Fruit fly (Drosophila melanogaster): Measurements from ENCODE around the gene aurB.

The aurB gene

DNA sequence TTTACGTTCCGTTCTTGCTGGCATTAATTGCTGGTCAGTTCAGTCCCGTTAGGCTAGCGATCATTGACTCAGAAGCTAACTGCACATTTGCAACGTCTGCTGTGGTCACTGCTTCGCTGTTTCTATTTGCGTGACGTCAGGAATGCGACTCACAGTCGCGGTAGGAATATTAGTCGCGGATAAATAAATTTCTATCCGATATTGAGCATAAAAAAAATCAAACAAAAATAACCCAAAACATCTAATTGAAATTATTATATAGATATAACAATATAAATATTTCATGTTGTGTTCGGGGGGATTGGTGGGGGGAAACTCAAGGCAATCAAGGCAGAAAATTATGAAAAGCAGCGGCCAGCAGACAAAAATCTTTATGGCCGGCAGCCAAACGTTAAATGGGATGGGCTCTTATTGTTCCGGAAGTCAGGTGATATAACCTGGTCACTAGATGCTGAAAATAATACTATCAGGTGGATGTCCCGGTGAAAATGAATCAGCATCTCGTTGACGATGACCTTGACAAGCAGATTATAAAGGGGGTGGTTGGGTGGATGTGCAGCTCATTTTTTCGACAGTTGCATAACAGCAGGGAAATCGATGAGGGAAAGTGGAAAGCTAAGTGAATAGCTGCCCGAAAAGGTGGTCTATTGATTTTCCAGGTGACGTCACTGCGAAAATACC, 8.2 kb downstream of the aurB start, which contains the start of gene SmydA-3 (continued):
- TF ChIP-seq CG15011 (GFP tag; optimal IDR thresholded peaks at IDR 0.05) (no peak), pzg (GFP tag; optimal IDR thresholded peaks at IDR 0.05) (no peak), CG11723 (GFP tag; optimal IDR thresholded peaks at IDR 0.05) (no peak), CG7556 (GFP tag; optimal IDR thresholded peaks at IDR 0.05) (no peak), nmo (GFP tag; optimal IDR thresholded peaks at IDR 0.05) (peak; percentile 6), wdn (GFP tag; IDR thresholded peaks at IDR 0.05) (no peak), CG18619 (GFP tag; optimal IDR thresholded peaks at IDR 0.05) (peak; percentile 5), CG15479 (GFP tag; optimal IDR thresholded peaks at IDR 0.05) (no peak), CG14965 (GFP tag; optimal IDR thresholded peaks at IDR 0.05; ENCODE audit: borderline replicate concordance) (no peak), CG1647 (GFP tag; optimal IDR thresholded peaks at IDR 0.05) (no peak), Deaf1 (tag; optimal IDR thresholded peaks at IDR 0.05) (no peak), tll (GFP tag; optimal IDR thresholded peaks at IDR 0.05) (no peak), dmrt11E (tag; optimal IDR thresholded peaks at IDR 0.05) (no peak), ase (GFP tag; IDR thresholded peaks at IDR 0.05) (no peak), H2.0 (GFP tag; IDR thresholded peaks at IDR 0.05) (no peak), CG15073 (GFP tag; optimal IDR thresholded peaks at IDR 0.05) (peak; percentile 89), CG9609 (GFP tag; optimal IDR thresholded peaks at IDR 0.05) (no peak), Adf1 (GFP tag; IDR thresholded peaks at IDR 0.05) (no peak), eve (GFP tag; optimal IDR thresholded peaks at IDR 0.05) (no peak), CG1792 (GFP tag; optimal IDR thresholded peaks at IDR 0.05) (no peak), CG13624 (GFP tag; optimal IDR thresholded peaks at IDR 0.05) (no peak), Fer2 (tag; optimal IDR thresholded peaks at IDR 0.05) (no peak), trh (GFP tag; optimal IDR thresholded peaks at IDR 0.05) (no peak), pnt (GFP tag; optimal IDR thresholded peaks at IDR 0.05) (no peak), lola (GFP tag; optimal IDR thresholded peaks at IDR 0.05) (no peak), gro (GFP tag; optimal IDR thresholded peaks at IDR 0.05) (no peak), cwo (GFP tag; optimal IDR thresholded peaks at IDR 0.05) (no peak), Tbp (GFP tag; optimal IDR thresholded peaks at IDR 0.05) (no peak), CG8388 (GFP tag; optimal IDR thresholded peaks at IDR 0.05) (peak; percentile 2), MESR4 (GFP tag; optimal IDR thresholded peaks at IDR 0.05) (no peak), gsb-n (tag; optimal IDR thresholded peaks at IDR 0.05) (no peak), fd3F (GFP tag; optimal IDR thresholded peaks at IDR 0.05) (no peak), Nf-YC (tag; optimal IDR thresholded peaks at IDR 0.05) (no peak), Sox102F (GFP tag; optimal IDR thresholded peaks at IDR 0.05) (no peak), CG7987 (GFP tag; optimal IDR thresholded peaks at IDR 0.05) (no peak), CG31224 (GFP tag; IDR thresholded peaks at IDR 0.05) (no peak), CG4282 (GFP tag; optimal IDR thresholded peaks at IDR 0.05) (no peak), vfl (GFP tag; optimal IDR thresholded peaks at IDR 0.05) (no peak), hkb (optimal IDR thresholded peaks at IDR 0.05) (no peak), hkb (GFP tag; IDR thresholded peaks at IDR 0.05) (peak; percentile 71), tio (GFP tag; optimal IDR thresholded peaks at IDR 0.05) (no peak), CG16813 (GFP tag; IDR thresholded peaks at IDR 0.05; ENCODE audit: partially characterized antibody) (no peak), Lhr (GFP tag; optimal IDR thresholded peaks at IDR 0.05) (no peak), E2f2 (GFP tag; IDR thresholded peaks at IDR 0.05) (no peak), CG10462 (GFP tag; optimal IDR thresholded peaks at IDR 0.05) (no peak), cg (GFP tag; optimal IDR thresholded peaks at IDR 0.05) (no peak), CG14050 (GFP tag; IDR thresholded peaks at IDR 0.05) (0 out of 3 replicates have a peak, but pooled peaks have one; percentile 10), sr (GFP tag; IDR thresholded peaks at IDR 0.05) (no peak), H15 (GFP tag; IDR thresholded peaks at IDR 0.05) (no peak), CG10431 (GFP tag; optimal IDR thresholded peaks at IDR 0.05) (no peak)
